Fruit fly (Drosophila melanogaster) whole organism, wandering third instar larva: ENCODE measurements around the gene Kul.
A peak's percentile ranks its signal among the peaks of the same experiment; 100 is the strongest.

Experiments used
- Abd-B ChIP-seq: fragments of >200 bp; optimal IDR thresholded peaks from 2 replicates; lab custom pipeline; 2017; ENCODE audit warnings: missing biosample characterization, missing genetic modification characterization
- CG32264 ChIP-seq: fragments of 200-800 bp; sonication (Bioruptor generic); optimal IDR thresholded peaks from 2 replicates; lab custom pipeline; 2016; ENCODE audit warnings: missing biosample characterization, missing genetic modification characterization
- CG9705 ChIP-seq: fragments of 200-800 bp; sonication (Bioruptor generic); optimal IDR thresholded peaks from 2 replicates; lab custom pipeline; 2018; ENCODE audit warnings: missing biosample characterization, mild to moderate bottlenecking, missing genetic modification characterization
- CrebA ChIP-seq: fragments of 200-800 bp; sonication (Bioruptor generic); optimal IDR thresholded peaks from 2 replicates; lab custom pipeline; 2016; ENCODE audit warnings: missing biosample characterization, mild to moderate bottlenecking, missing genetic modification characterization, borderline replicate concordance
- Dfd ChIP-seq: fragments of >200 bp; optimal IDR thresholded peaks from 2 replicates; lab custom pipeline; 2017; ENCODE audit warnings: missing biosample characterization, missing genetic modification characterization
- Dif ChIP-seq: fragments of 200-275, 200-300 bp; sonication (Bioruptor generic); optimal IDR thresholded peaks from 2 replicates; lab custom pipeline; 2018; ENCODE audit warnings: missing biosample characterization, missing genetic modification characterization; ENCODE audit not compliant: partially characterized antibody
- GATAd ChIP-seq: sonication (Bioruptor generic); optimal IDR thresholded peaks from 2 replicates; lab custom pipeline; 2016; ENCODE audit warnings: missing biosample characterization, missing genetic modification characterization
- HLH106 ChIP-seq: fragments of 200-800 bp; optimal IDR thresholded peaks from 3 replicates; lab custom pipeline; 2019; ENCODE audit warnings: missing biosample characterization, mild to moderate bottlenecking, missing genetic modification characterization, moderate library complexity
- Hr78 ChIP-seq: fragments of >200 bp; optimal IDR thresholded peaks from 2 replicates; lab custom pipeline; 2017; ENCODE audit warnings: missing biosample characterization, missing genetic modification characterization
- Hr83 ChIP-seq: fragments of 200-300 bp; sonication (Bioruptor generic); optimal IDR thresholded peaks from 2 replicates; lab custom pipeline; 2016; ENCODE audit warnings: missing biosample characterization, mild to moderate bottlenecking, missing genetic modification characterization, moderate library complexity; ENCODE audit not compliant: poor library complexity, severe bottlenecking
- Jra ChIP-seq: sonication (Bioruptor generic); optimal IDR thresholded peaks from 2 replicates; lab custom pipeline; 2016; ENCODE audit warnings: missing biosample characterization, missing genetic modification characterization
- Mio ChIP-seq: sonication (Bioruptor generic); optimal IDR thresholded peaks from 2 replicates; lab custom pipeline; 2016; ENCODE audit warnings: missing biosample characterization, missing genetic modification characterization
- Myc ChIP-seq: fragments of >200 bp; optimal IDR thresholded peaks from 2 replicates; lab custom pipeline; 2017
- N ChIP-seq: fragments of >200 bp; optimal IDR thresholded peaks from 2 replicates; lab custom pipeline; 2018; ENCODE audit warnings: missing biosample characterization, missing external identifiers, missing genetic modification characterization
- OdsH ChIP-seq: fragments of 200-800 bp; sonication (Bioruptor generic); optimal IDR thresholded peaks from 2 replicates; lab custom pipeline; 2016; ENCODE audit warnings: missing biosample characterization, mild to moderate bottlenecking, missing genetic modification characterization
- Rel ChIP-seq, 2 experiments: fragments of 200-800 bp; sonication (Bioruptor generic) in 1 of 2; optimal IDR thresholded peaks; 2 replicates in 1 of 2; 3 replicates in 1 of 2; lab custom pipeline; 2016 to 2019; ENCODE audit warnings: mild to moderate bottlenecking in 2 of 2, missing biosample characterization in 2 of 2, missing genetic modification characterization in 2 of 2, moderate library complexity in 1 of 2
- Sp1 ChIP-seq: fragments of 200-800 bp; sonication (Bioruptor generic); optimal IDR thresholded peaks from 3 replicates; lab custom pipeline; 2019; ENCODE audit warnings: missing biosample characterization, mild to moderate bottlenecking, missing genetic modification characterization, moderate library complexity
- Vsx2 ChIP-seq: fragments of 200-300, 225-300 bp; sonication (Bioruptor generic); optimal IDR thresholded peaks from 2 replicates; lab custom pipeline; 2018; ENCODE audit warnings: missing biosample characterization, missing genetic modification characterization; ENCODE audit not compliant: partially characterized antibody
- br ChIP-seq: fragments of 200-800 bp; sonication (Bioruptor generic); optimal IDR thresholded peaks from 2 replicates; lab custom pipeline; 2016; ENCODE audit warnings: missing biosample characterization, missing genetic modification characterization
- brk ChIP-seq: fragments of 200-800 bp; sonication (Bioruptor generic); optimal IDR thresholded peaks from 2 replicates; lab custom pipeline; 2016; ENCODE audit warnings: missing biosample characterization, mild to moderate bottlenecking, missing genetic modification characterization
- dl ChIP-seq, 2 experiments: fragments of 175-275, 200-275 bp in 1 of 2; fragments of 200-275 bp in 1 of 2; sonication (Bioruptor generic); optimal IDR thresholded peaks; lab custom pipeline; 2018; ENCODE audit warnings: mild to moderate bottlenecking in 2 of 2, missing biosample characterization in 2 of 2, missing genetic modification characterization in 2 of 2, moderate library complexity in 2 of 2; ENCODE audit not compliant: partially characterized antibody in 2 of 2, insufficient read depth in 1 of 2
- dmrt93B ChIP-seq: fragments of 200-800 bp; sonication (Bioruptor generic); optimal IDR thresholded peaks from 2 replicates; lab custom pipeline; 2018; ENCODE audit warnings: missing biosample characterization, mild to moderate bottlenecking, missing genetic modification characterization
- dsf ChIP-seq: sonication (Bioruptor generic); optimal IDR thresholded peaks from 2 replicates; lab custom pipeline; 2016; ENCODE audit warnings: missing biosample characterization, missing genetic modification characterization, borderline replicate concordance
- ey ChIP-seq: fragments of 200-800 bp; sonication (Bioruptor generic); optimal IDR thresholded peaks from 2 replicates; lab custom pipeline; 2016; ENCODE audit warnings: missing biosample characterization, missing genetic modification characterization
- foxo ChIP-seq, 2 experiments: fragments of 200-800 bp; sonication (Bioruptor generic); optimal IDR thresholded peaks; 2 replicates in 1 of 2; 3 replicates in 1 of 2; lab custom pipeline; 2016 to 2017; ENCODE audit warnings: missing biosample characterization in 2 of 2, missing genetic modification characterization in 2 of 2
- fru ChIP-seq: fragments of 200-800 bp; sonication (Bioruptor generic); optimal IDR thresholded peaks from 3 replicates; lab custom pipeline; 2016; ENCODE audit warnings: missing biosample characterization, mild to moderate bottlenecking, missing genetic modification characterization
- h ChIP-seq: fragments of 200-800 bp; sonication (Bioruptor generic); optimal IDR thresholded peaks from 3 replicates; lab custom pipeline; 2016; ENCODE audit warnings: missing biosample characterization, mild to moderate bottlenecking, missing genetic modification characterization
- jim ChIP-seq: fragments of 175-275, 200-325 bp; sonication (Bioruptor generic); optimal IDR thresholded peaks from 2 replicates; lab custom pipeline; 2016; ENCODE audit warnings: missing biosample characterization, mild to moderate bottlenecking, missing genetic modification characterization
- lola ChIP-seq: fragments of >200 bp; optimal IDR thresholded peaks from 2 replicates; lab custom pipeline; 2017; ENCODE audit warnings: missing biosample characterization, missing genetic modification characterization
- pan ChIP-seq: fragments of >200 bp; optimal IDR thresholded peaks from 2 replicates; lab custom pipeline; 2017
- psq ChIP-seq: fragments of 200-800 bp; sonication (Bioruptor generic); optimal IDR thresholded peaks from 3 replicates; lab custom pipeline; 2017; ENCODE audit warnings: missing biosample characterization, mild to moderate bottlenecking, missing genetic modification characterization, moderate library complexity
- sage ChIP-seq: fragments of 200-800 bp; sonication (Bioruptor generic); optimal IDR thresholded peaks from 2 replicates; lab custom pipeline; 2016; ENCODE audit warnings: missing biosample characterization, mild to moderate bottlenecking, missing genetic modification characterization
- sv ChIP-seq: fragments of 200-800 bp; sonication (Bioruptor generic); optimal IDR thresholded peaks from 3 replicates; lab custom pipeline; 2016; ENCODE audit warnings: missing biosample characterization, missing genetic modification characterization
- tai ChIP-seq: sonication (Bioruptor generic); optimal IDR thresholded peaks from 2 replicates; lab custom pipeline; 2016; ENCODE audit warnings: missing biosample characterization, missing genetic modification characterization
- usp ChIP-seq: fragments of >200 bp; optimal IDR thresholded peaks from 2 replicates; lab custom pipeline; 2017; ENCODE audit warnings: missing biosample characterization, missing genetic modification characterization
- woc ChIP-seq: sonication (Bioruptor generic); optimal IDR thresholded peaks from 2 replicates; lab custom pipeline; 2016; ENCODE audit warnings: missing biosample characterization, mild to moderate bottlenecking, missing genetic modification characterization

Gene Kul

DNA sequence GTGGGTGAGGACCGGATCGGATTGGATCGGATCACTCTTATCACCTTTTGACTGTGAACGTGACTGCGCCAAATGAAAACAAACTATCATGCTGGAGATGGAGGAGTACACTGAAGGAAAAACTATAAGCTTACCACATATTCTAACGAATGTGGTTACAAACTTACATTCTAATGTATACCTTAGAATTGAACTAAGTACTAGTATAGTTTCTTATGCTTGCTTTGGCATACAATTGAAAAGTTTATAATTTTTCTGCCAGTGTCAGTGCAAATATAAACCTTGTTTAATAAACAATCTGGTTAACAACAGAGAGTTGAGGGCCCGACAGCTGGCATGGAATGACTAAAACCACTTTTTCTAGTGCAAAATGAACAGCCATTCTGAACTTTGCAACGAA lies 8.1 kb upstream of the Kul start:
- TF ChIP-seq psq (GFP tag; lab: Kevin White, UChicago) (no peak), Dfd (GFP tag; lab: Kevin White, UChicago) (no peak), lola (GFP tag; lab: Kevin White, UChicago) (no peak), Myc (lab: Kevin White, UChicago) (no peak), Vsx2 (no peak), dsf (GFP tag; lab: Kevin White, UChicago) (no peak), jim (GFP tag; lab: Kevin White, UChicago) (no peak), CG9705 (no peak), GATAd (GFP tag; lab: Kevin White, UChicago) (no peak), tai (GFP tag; lab: Kevin White, UChicago) (no peak), sv (no peak), br (no peak), ey (GFP tag; lab: Kevin White, UChicago) (no peak), dmrt93B (GFP tag; lab: Kevin White, UChicago) (no peak), Mio (GFP tag; lab: Kevin White, UChicago) (no peak), Hr83 (no peak), CrebA (GFP tag; lab: Kevin White, UChicago) (no peak), Abd-B (GFP tag; lab: Kevin White, UChicago) (no peak)

DNA sequence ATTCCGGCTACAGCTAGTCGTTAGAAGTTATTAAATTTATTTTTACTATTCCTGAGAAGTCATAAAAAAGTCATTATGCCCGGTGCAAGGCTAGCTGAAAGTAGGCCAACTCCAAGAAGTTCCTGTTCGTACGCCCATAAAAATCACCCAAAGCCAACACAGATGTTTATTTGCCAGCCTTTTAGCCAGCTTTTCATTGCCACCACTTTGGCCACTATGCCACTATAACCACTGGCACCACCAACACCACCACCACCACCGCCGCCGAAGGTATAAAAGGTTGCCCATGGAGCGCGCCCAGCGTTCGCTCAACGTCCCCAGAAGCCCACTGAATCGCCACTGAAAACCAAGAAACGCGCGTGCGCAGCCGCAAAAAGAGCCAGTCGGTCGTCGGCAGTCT lies 7.3 kb upstream of the Kul start, which contains the start of gene CG15506:
CG15506 (plus strand) TSS at position 301 of the 400 bp plus-strand sequence.
- TF ChIP-seq CG32264 (GFP tag; lab: Kevin White, UChicago): no peak
- no peak for TF ChIP-seq tai (GFP tag; lab: Kevin White, UChicago)
- no peak for TF ChIP-seq foxo (GFP tag; optimal IDR thresholded peaks at IDR 0.05; lab: Kevin White, UChicago)
- TF ChIP-seq Dif (GFP tag; lab: Kevin White, UChicago): no peak
- TF ChIP-seq psq (GFP tag; lab: Kevin White, UChicago): no peak
- no peak for TF ChIP-seq Sp1
- no peak for TF ChIP-seq Vsx2
- no peak for TF ChIP-seq OdsH (GFP tag; lab: Kevin White, UChicago)
- no peak for TF ChIP-seq woc
- no peak for TF ChIP-seq Jra (GFP tag; lab: Kevin White, UChicago)
- TF ChIP-seq GATAd (GFP tag; lab: Kevin White, UChicago): no peak
- no peak for TF ChIP-seq sv
- no peak for TF ChIP-seq sage
- TF ChIP-seq dl (GFP tag; optimal IDR thresholded peaks at IDR 0.05; lab: Kevin White, UChicago; ENCODE audit: insufficient read depth in 1 of 2, partially characterized antibody in 2 of 2): no peak
- no peak for TF ChIP-seq Hr83

DNA sequence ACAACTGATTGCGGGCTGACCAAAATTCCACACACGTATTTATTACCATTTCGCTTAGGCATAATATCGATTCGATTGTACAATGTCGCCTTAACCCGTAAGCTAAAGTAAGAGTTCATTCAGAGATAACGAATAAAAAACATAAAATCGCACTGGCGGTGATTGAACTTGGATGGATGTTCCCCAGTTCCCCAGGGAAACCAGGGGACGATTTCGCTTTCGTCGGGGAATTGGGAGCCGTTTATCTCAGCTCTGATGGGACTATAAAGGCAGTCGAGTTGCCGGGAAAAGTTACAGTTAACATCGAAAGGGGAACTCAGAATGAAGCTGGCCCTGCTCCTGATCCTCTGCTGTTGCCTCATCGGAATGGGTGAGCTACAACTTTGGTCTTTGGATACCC lies 3.4 kb upstream of the Kul start, which contains the start of gene CG34296:
CG34296 (plus strand) TSS at position 301 of the 400 bp plus-strand sequence.
- no peak for TF ChIP-seq tai (GFP tag; lab: Kevin White, UChicago)
- no peak for TF ChIP-seq Hr83
- TF ChIP-seq woc: no peak
- no peak for TF ChIP-seq foxo (GFP tag; optimal IDR thresholded peaks at IDR 0.05; lab: Kevin White, UChicago)
- no peak for TF ChIP-seq Vsx2
- no peak for TF ChIP-seq usp (GFP tag; lab: Kevin White, UChicago)
- TF ChIP-seq CrebA (GFP tag; lab: Kevin White, UChicago): no peak
- TF ChIP-seq Mio (GFP tag; lab: Kevin White, UChicago): no peak
- no peak for TF ChIP-seq lola (GFP tag; lab: Kevin White, UChicago)
- no peak for TF ChIP-seq dsf (GFP tag; lab: Kevin White, UChicago)
- no peak for TF ChIP-seq Rel (GFP tag; optimal IDR thresholded peaks at IDR 0.05; lab: Kevin White, UChicago)
- TF ChIP-seq Rel (tag; optimal IDR thresholded peaks at IDR 0.05; lab: Kevin White, UChicago): no peak

DNA sequence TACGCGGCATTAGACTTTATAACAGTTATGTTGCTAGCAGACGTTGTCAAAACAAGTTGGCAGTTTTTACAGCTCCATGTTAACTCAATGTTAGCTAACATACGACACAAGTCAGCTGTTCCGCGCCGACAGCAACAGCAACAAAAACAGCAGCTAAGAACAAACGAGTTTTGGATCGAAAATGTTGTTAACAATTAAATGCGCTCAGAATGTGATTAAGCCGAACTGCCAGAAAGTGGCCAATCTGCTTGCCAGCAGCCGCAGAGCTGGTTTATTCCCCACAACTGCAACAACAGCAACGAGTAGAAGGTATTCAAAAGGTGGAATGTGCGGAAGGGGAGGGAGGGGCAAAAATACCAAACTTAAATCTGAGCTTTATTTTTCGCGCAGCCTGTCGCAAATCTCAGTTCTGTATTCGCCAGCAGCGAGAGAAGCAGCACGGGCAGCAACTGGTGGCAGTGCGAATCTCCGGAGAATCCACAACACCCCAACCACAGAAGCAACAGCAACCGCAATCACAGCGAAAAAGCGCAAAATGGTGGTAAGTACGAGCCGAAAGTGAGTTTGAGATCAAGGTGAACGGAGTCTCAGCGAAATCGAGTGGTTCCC lies 2.5 kb upstream of the Kul start, which contains the start of gene Pcd:
Pcd (plus strand) TSS at position 116 of the 609 bp plus-strand sequence.
- TF ChIP-seq Myc (lab: Kevin White, UChicago) (no peak), sage (peak; percentile 11), Mio (GFP tag; lab: Kevin White, UChicago) (no peak), HLH106 (tag; lab: Kevin White, UChicago) (no peak), Sp1 (peak; percentile 39), OdsH (GFP tag; lab: Kevin White, UChicago) (peak; percentile 25), h (GFP tag; lab: Kevin White, UChicago) (no peak), woc (no peak), pan (lab: Kevin White, UChicago) (no peak), brk (GFP tag; lab: Kevin White, UChicago) (no peak), dsf (GFP tag; lab: Kevin White, UChicago) (no peak), Dif (GFP tag; lab: Kevin White, UChicago) (no peak), psq (GFP tag; lab: Kevin White, UChicago) (no peak), Rel (GFP tag; optimal IDR thresholded peaks at IDR 0.05; lab: Kevin White, UChicago) (no peak), Rel (tag; optimal IDR thresholded peaks at IDR 0.05; lab: Kevin White, UChicago) (peak; percentile 53), fru (GFP tag; lab: Kevin White, UChicago) (no peak), Abd-B (GFP tag; lab: Kevin White, UChicago) (no peak), ey (GFP tag; lab: Kevin White, UChicago) (no peak), Hr78 (GFP tag; lab: Kevin White, UChicago) (no peak), dl (GFP tag; optimal IDR thresholded peaks at IDR 0.05; lab: Kevin White, UChicago; ENCODE audit: insufficient read depth in 1 of 2, partially characterized antibody in 2 of 2) (no peak), CG32264 (GFP tag; lab: Kevin White, UChicago) (no peak), jim (GFP tag; lab: Kevin White, UChicago) (no peak), br (no peak), CrebA (GFP tag; lab: Kevin White, UChicago) (no peak), Jra (GFP tag; lab: Kevin White, UChicago) (no peak), tai (GFP tag; lab: Kevin White, UChicago) (no peak), Hr83 (peak; percentile 2), N (no peak), usp (GFP tag; lab: Kevin White, UChicago) (no peak), CG9705 (no peak), dmrt93B (GFP tag; lab: Kevin White, UChicago) (no peak), Dfd (GFP tag; lab: Kevin White, UChicago) (no peak), Vsx2 (no peak), GATAd (GFP tag; lab: Kevin White, UChicago) (no peak), lola (GFP tag; lab: Kevin White, UChicago) (no peak)
